Fruit fly (Drosophila melanogaster) whole organism, embryonic: Measurements from ENCODE around the gene CG46440.

Experiments used
- ATbp ChIP-seq: fragments of 200-800 bp; sonication (Bioruptor generic); optimal IDR thresholded peaks from 2 replicates; lab custom pipeline; 2017; ENCODE audit warnings: missing biosample characterization, mild to moderate bottlenecking, missing genetic modification characterization, missing genetic modification reagents
- Abd-B ChIP-seq: fragments of 200-800 bp; sonication (Bioruptor generic); optimal IDR thresholded peaks from 2 replicates; lab custom pipeline; 2018; ENCODE audit warnings: missing biosample characterization, mild to moderate bottlenecking, missing genetic modification characterization, moderate library complexity
- Antp ChIP-seq: fragments of 200-800 bp; sonication (Bioruptor generic); optimal IDR thresholded peaks from 3 replicates; lab custom pipeline; 2016; ENCODE audit warnings: missing biosample characterization, missing genetic modification characterization
- Bdp1 ChIP-seq: fragments of 200-800 bp; sonication (Bioruptor generic); optimal IDR thresholded peaks from 3 replicates; lab custom pipeline; 2016; ENCODE audit warnings: missing biosample characterization, missing genetic modification characterization
- CG10209 ChIP-seq: fragments of 200-800 bp; sonication (Bioruptor generic); optimal IDR thresholded peaks from 3 replicates; lab custom pipeline; 2017; ENCODE audit warnings: missing biosample characterization, mild to moderate bottlenecking, missing genetic modification characterization, missing genetic modification reagents
- CG10366 ChIP-seq: fragments of 200-800 bp; sonication (Bioruptor generic); IDR thresholded peaks from 2 replicates; pipeline ENCODE4 v1.3.6; 2022; ENCODE audit warnings: missing biosample characterization, missing genetic modification characterization
- CG11504 ChIP-seq: fragments of 200-800 bp; sonication (Bioruptor generic); optimal IDR thresholded peaks from 3 replicates; lab custom pipeline; 2019; ENCODE audit warnings: missing biosample characterization, mild to moderate bottlenecking, missing genetic modification characterization, moderate library complexity
- CG11695 ChIP-seq: fragments of 200-800 bp; sonication (Bioruptor generic); IDR thresholded peaks from 3 replicates; pipeline ENCODE4 v1.3.6; 2022; ENCODE audit warnings: missing biosample characterization, missing genetic modification characterization
- CG1233 ChIP-seq: fragments of 200-800 bp; sonication (Bioruptor generic); optimal IDR thresholded peaks from 4 replicates; lab custom pipeline; 2018; ENCODE audit warnings: missing biosample characterization, mild to moderate bottlenecking, missing genetic modification characterization
- CG14667 ChIP-seq: fragments of 200-800 bp; sonication (Bioruptor generic); IDR thresholded peaks from 2 replicates; pipeline ENCODE4 v1.3.6; 2022; ENCODE audit warnings: missing biosample characterization, missing genetic modification characterization
- CG15073 ChIP-seq: fragments of 200-800 bp; sonication (Bioruptor generic); optimal IDR thresholded peaks from 2 replicates; lab custom pipeline; 2016; ENCODE audit warnings: missing biosample characterization, missing genetic modification characterization
- CG18476 ChIP-seq: fragments of 200-800 bp; sonication (Bioruptor generic); optimal IDR thresholded peaks from 2 replicates; lab custom pipeline; 2016; ENCODE audit warnings: missing biosample characterization, mild to moderate bottlenecking, missing genetic modification characterization
- CG2889 ChIP-seq: fragments of 200-800 bp; sonication (Bioruptor generic); IDR thresholded peaks from 3 replicates; pipeline ENCODE4 v1.3.6; 2022; ENCODE audit warnings: missing biosample characterization, missing genetic modification characterization
- CG3065 ChIP-seq: fragments of 200-800 bp; sonication (Bioruptor generic); optimal IDR thresholded peaks from 2 replicates; lab custom pipeline; 2016; ENCODE audit warnings: missing biosample characterization, missing genetic modification characterization
- CG34376 ChIP-seq: fragments of 200-800 bp; sonication (Bioruptor generic); optimal IDR thresholded peaks from 2 replicates; lab custom pipeline; 2018; ENCODE audit warnings: missing biosample characterization, mild to moderate bottlenecking, missing genetic modification characterization
- CG34422 ChIP-seq: fragments of 200-800 bp; sonication (Bioruptor generic); IDR thresholded peaks from 3 replicates; pipeline ENCODE4 v1.3.6; 2022; ENCODE audit warnings: missing biosample characterization, missing genetic modification characterization
- CG4424 ChIP-seq: fragments of 200-800 bp; sonication (Bioruptor generic); optimal IDR thresholded peaks from 3 replicates; lab custom pipeline; 2016; ENCODE audit warnings: missing biosample characterization, missing genetic modification characterization
- CG4707 ChIP-seq: fragments of 200-800 bp; sonication (Bioruptor generic); optimal IDR thresholded peaks from 2 replicates; lab custom pipeline; 2018; ENCODE audit warnings: missing biosample characterization, mild to moderate bottlenecking, missing genetic modification characterization, moderate library complexity
- CG5180 ChIP-seq: fragments of 200-800 bp; sonication (Bioruptor generic); optimal IDR thresholded peaks from 3 replicates; lab custom pipeline; 2017; ENCODE audit warnings: missing biosample characterization, missing genetic modification characterization, mild to moderate bottlenecking, moderate library complexity, missing genetic modification reagents
- CG6272 ChIP-seq: fragments of 200-800 bp; sonication (Bioruptor generic); IDR thresholded peaks from 2 replicates; pipeline ENCODE4 v1.3.6; 2022; ENCODE audit warnings: missing biosample characterization, missing genetic modification characterization
- CG8944 ChIP-seq: fragments of 200-800 bp; sonication (Bioruptor generic); optimal IDR thresholded peaks from 3 replicates; lab custom pipeline; 2016; ENCODE audit warnings: missing biosample characterization, missing genetic modification characterization
- Dref ChIP-seq: fragments of 200-800 bp; sonication (Bioruptor generic); IDR thresholded peaks from 2 replicates; pipeline ENCODE4 v1.3.6; 2022; ENCODE audit warnings: missing biosample characterization, missing genetic modification characterization
- Ets65A ChIP-seq: fragments of 200-800 bp; sonication (Bioruptor generic); peaks from one replicate; lab custom pipeline; 2016; ENCODE audit warnings: missing biosample characterization, missing genetic modification characterization
- HLH3B ChIP-seq: fragments of 200-800 bp; sonication (Bioruptor generic); IDR thresholded peaks from 2 replicates; pipeline ENCODE4 v1.3.6; 2022; ENCODE audit warnings: missing biosample characterization, missing genetic modification characterization
- Hr51 ChIP-seq, 2 experiments: fragments of 200-800 bp; sonication (Bioruptor generic); optimal IDR thresholded peaks; 2 replicates in 1 of 2; 3 replicates in 1 of 2; lab custom pipeline; 2016 to 2018; ENCODE audit warnings: missing biosample characterization in 2 of 2, missing genetic modification characterization in 2 of 2, mild to moderate bottlenecking in 1 of 2, moderate library complexity in 1 of 2
- Jarid2 ChIP-seq: fragments of 200-800 bp; sonication (Bioruptor generic); optimal IDR thresholded peaks from 3 replicates; lab custom pipeline; 2017; ENCODE audit warnings: mild to moderate bottlenecking, missing biosample characterization, missing genetic modification reagents, missing genetic modification characterization
- Lpt ChIP-seq: fragments of >200 bp; optimal IDR thresholded peaks from 2 replicates; lab custom pipeline; 2018; ENCODE audit warnings: missing biosample characterization, missing genetic modification characterization
- Neu2 ChIP-seq: fragments of 200-800 bp; sonication (Bioruptor generic); optimal IDR thresholded peaks from 3 replicates; lab custom pipeline; 2016; ENCODE audit warnings: missing biosample characterization, missing genetic modification characterization, borderline replicate concordance
- NfI ChIP-seq: fragments of 200-800 bp; sonication (Bioruptor generic); optimal IDR thresholded peaks from 3 replicates; lab custom pipeline; 2018; ENCODE audit warnings: missing biosample characterization, mild to moderate bottlenecking, missing genetic modification characterization, moderate library complexity
- ash1 ChIP-seq: fragments of 200-800 bp; sonication (Bioruptor generic); optimal IDR thresholded peaks from 2 replicates; lab custom pipeline; 2018; ENCODE audit warnings: missing biosample characterization, mild to moderate bottlenecking, missing genetic modification characterization
- cas ChIP-seq: fragments of 200-800 bp; sonication (Bioruptor generic); IDR thresholded peaks from 2 replicates; pipeline ENCODE4 v1.3.6; 2022; ENCODE audit warnings: missing biosample characterization, missing genetic modification characterization
- cato ChIP-seq: fragments of 200-800 bp; sonication (Bioruptor generic); optimal IDR thresholded peaks from 2 replicates; lab custom pipeline; 2016; ENCODE audit warnings: missing biosample characterization, missing genetic modification characterization, borderline replicate concordance
- caup ChIP-seq: fragments of 200-800 bp; sonication (Bioruptor generic); optimal IDR thresholded peaks from 3 replicates; lab custom pipeline; 2017; ENCODE audit warnings: missing biosample characterization, mild to moderate bottlenecking, missing genetic modification characterization, moderate library complexity; ENCODE audit not compliant: severe bottlenecking
- chm ChIP-seq: fragments of 200-800 bp; sonication (Bioruptor generic); IDR thresholded peaks from 2 replicates; pipeline ENCODE4 v1.3.6; 2022; ENCODE audit warnings: missing biosample characterization, missing genetic modification characterization
- chn ChIP-seq: fragments of 200-800 bp; sonication (Bioruptor generic); optimal IDR thresholded peaks from 2 replicates; lab custom pipeline; 2016; ENCODE audit warnings: missing biosample characterization, missing genetic modification characterization
- dysf ChIP-seq: fragments of 200-800 bp; sonication (Bioruptor generic); IDR thresholded peaks from 3 replicates; pipeline ENCODE4 v1.3.6; 2022; ENCODE audit warnings: missing biosample characterization, missing genetic modification characterization
- hb ChIP-seq: fragments of 200-800 bp; sonication (Bioruptor generic); IDR thresholded peaks from 3 replicates; pipeline ENCODE4 v1.3.6; 2022; ENCODE audit warnings: missing biosample characterization, missing genetic modification characterization; ENCODE audit not compliant: partially characterized antibody
- insv ChIP-seq, 2 experiments: fragments of 200-800 bp; sonication (Bioruptor generic); optimal IDR thresholded peaks; 3 replicates each; lab custom pipeline; 2016 to 2018; ENCODE audit warnings: missing biosample characterization in 2 of 2, missing genetic modification characterization in 2 of 2
- mirr ChIP-seq: fragments of 200-800 bp; sonication (Bioruptor generic); optimal IDR thresholded peaks from 3 replicates; lab custom pipeline; 2018; ENCODE audit warnings: missing biosample characterization, mild to moderate bottlenecking, missing genetic modification characterization
- nom ChIP-seq: fragments of 200-800 bp; sonication (Bioruptor generic); optimal IDR thresholded peaks from 2 replicates; lab custom pipeline; 2017; ENCODE audit warnings: missing biosample characterization, missing genetic modification characterization, mild to moderate bottlenecking, moderate library complexity, missing genetic modification reagents
- rib ChIP-seq: fragments of 200-800 bp; sonication (Bioruptor generic); IDR thresholded peaks from 2 replicates; pipeline ENCODE4 v1.3.6; 2022; ENCODE audit warnings: missing biosample characterization, missing genetic modification characterization
- sc ChIP-seq, 3 experiments: fragments of >200 bp in 2 of 3; fragments of 200-800 bp in 1 of 3; sonication (Bioruptor generic) in 1 of 3; optimal IDR thresholded peaks; 2 replicates in 2 of 3; 3 replicates in 1 of 3; lab custom pipeline; 2017; ENCODE audit warnings: mild to moderate bottlenecking in 1 of 3, missing biosample characterization in 1 of 3, missing genetic modification characterization in 1 of 3, missing genetic modification reagents in 1 of 3
- schlank ChIP-seq: fragments of 200-800 bp; sonication (Bioruptor generic); optimal IDR thresholded peaks from 2 replicates; lab custom pipeline; 2018; ENCODE audit warnings: missing biosample characterization, mild to moderate bottlenecking, missing genetic modification characterization
- sens ChIP-seq: fragments of 200-800 bp; sonication (Bioruptor generic); peaks from one replicate; lab custom pipeline; 2016; ENCODE audit warnings: missing biosample characterization, missing genetic modification characterization
- sna ChIP-seq: fragments of 200-800 bp; sonication (Bioruptor generic); IDR thresholded peaks from 2 replicates; pipeline ENCODE4 v1.3.6; 2022; ENCODE audit warnings: missing biosample characterization, missing genetic modification characterization; ENCODE audit not compliant: partially characterized antibody
- stwl ChIP-seq: fragments of 200-800 bp; sonication (Bioruptor generic); optimal IDR thresholded peaks from 3 replicates; lab custom pipeline; 2018; ENCODE audit warnings: missing biosample characterization, mild to moderate bottlenecking, missing genetic modification characterization, moderate library complexity
- tap ChIP-seq: fragments of 200-800 bp; optimal IDR thresholded peaks from 3 replicates; lab custom pipeline; 2019; ENCODE audit warnings: missing biosample characterization, mild to moderate bottlenecking, missing genetic modification characterization, moderate library complexity
- tin ChIP-seq: fragments of 200-800 bp; sonication (Bioruptor generic); optimal IDR thresholded peaks from 3 replicates; lab custom pipeline; 2016; ENCODE audit warnings: missing biosample characterization, missing genetic modification characterization
- trh ChIP-seq: fragments of 200-800 bp; sonication (Bioruptor generic); optimal IDR thresholded peaks from 2 replicates; lab custom pipeline; 2016; ENCODE audit warnings: missing biosample characterization, missing genetic modification characterization

CG46440 gene

dm6 chrX:15889780-15890608 lies 32.4 kb upstream of the CG46440 start, which contains the start of the genes MSBP and CG15916 (continued):
- TF ChIP-seq CG8944 (GFP tag; lab: Kevin White, UChicago) (no peak), nom (GFP tag; lab: Kevin White, UChicago) (peak; percentile 69), Jarid2 (no peak), NfI (no peak), chn (GFP tag; lab: Kevin White, UChicago) (no peak), CG34422 (GFP tag; lab: Robert Waterston, UW) (0 out of 3 replicates have a peak, but pooled peaks have one; percentile 14), HLH3B (GFP tag; lab: Robert Waterston, UW) (no peak), insv (GFP tag; optimal IDR thresholded peaks at IDR 0.05; lab: Kevin White, UChicago) (no peak), dysf (no peak; the same call in 2 of the 3 replicates), Dref (GFP tag; lab: Robert Waterston, UW) (peak; percentile 61), sna (GFP tag; lab: Robert Waterston, UW) (no peak), CG2889 (GFP tag; lab: Robert Waterston, UW) (no peak), sens (GFP tag; lab: Kevin White, UChicago) (no peak), Bdp1 (GFP tag; lab: Kevin White, UChicago) (no peak), ash1 (GFP tag; lab: Kevin White, UChicago) (no peak), CG34376 (GFP tag; lab: Kevin White, UChicago) (no peak), tap (tag; lab: Kevin White, UChicago) (no peak), mirr (GFP tag; lab: Kevin White, UChicago) (no peak), chm (GFP tag; lab: Robert Waterston, UW) (no peak), cas (no peak), CG18476 (no peak), schlank (tag; lab: Kevin White, UChicago) (no peak), tin (peak; percentile 22), Lpt (GFP tag; lab: Kevin White, UChicago) (no peak), Antp (GFP tag; lab: Kevin White, UChicago) (no peak), Neu2 (no peak), CG4424 (GFP tag; lab: Kevin White, UChicago) (peak; percentile 34), Abd-B (GFP tag; lab: Kevin White, UChicago) (no peak), CG6272 (no peak), CG10366 (no peak), rib (GFP tag; lab: Robert Waterston, UW) (no peak), ATbp (GFP tag; lab: Kevin White, UChicago) (no peak), CG3065 (no peak), trh (GFP tag; lab: Kevin White, UChicago) (no peak), caup (GFP tag; lab: Kevin White, UChicago) (no peak), CG14667 (no peak), sc (optimal IDR thresholded peaks at IDR 0.05; lab: Kevin White, UChicago) (no peak), sc (GFP tag; optimal IDR thresholded peaks at IDR 0.05; lab: Kevin White, UChicago) (peak; percentile 8), Hr51 (GFP tag; optimal IDR thresholded peaks at IDR 0.05; lab: Kevin White, UChicago) (peak in 1 of 2 experiments; percentile 20), CG11695 (GFP tag; lab: Robert Waterston, UW) (no peak), cato (GFP tag; lab: Kevin White, UChicago) (no peak), CG5180 (GFP tag; lab: Kevin White, UChicago) (no peak), CG15073 (GFP tag; lab: Kevin White, UChicago) (no peak), CG10209 (GFP tag; lab: Kevin White, UChicago) (peak; percentile 57), Ets65A (GFP tag; lab: Kevin White, UChicago) (no peak), CG11504 (tag; lab: Kevin White, UChicago) (no peak), hb (GFP tag; lab: Robert Waterston, UW) (no peak), CG1233 (GFP tag; lab: Kevin White, UChicago) (peak; percentile 31), stwl (no peak), CG4707 (GFP tag; lab: Kevin White, UChicago) (no peak)
